Worm (Caenorhabditis elegans): ENCODE measurements around the gene srd-5.
A peak's percentile ranks its signal among the peaks of the same experiment; 100 is the strongest.

The srd-5 gene

ce11 chrIV:5691189-5691588 lies 16.9 kb upstream of the srd-5 start:
- peak; percentile 80; the same call in 1 of the 2 replicates for TF ChIP-seq madf-3 (GFP tag; IDR thresholded peaks at IDR 0.05)
- TF ChIP-seq attf-6 (GFP tag; IDR thresholded peaks at IDR 0.05): 0 out of 2 replicates have a peak, but pooled peaks have one; percentile 14

DNA sequence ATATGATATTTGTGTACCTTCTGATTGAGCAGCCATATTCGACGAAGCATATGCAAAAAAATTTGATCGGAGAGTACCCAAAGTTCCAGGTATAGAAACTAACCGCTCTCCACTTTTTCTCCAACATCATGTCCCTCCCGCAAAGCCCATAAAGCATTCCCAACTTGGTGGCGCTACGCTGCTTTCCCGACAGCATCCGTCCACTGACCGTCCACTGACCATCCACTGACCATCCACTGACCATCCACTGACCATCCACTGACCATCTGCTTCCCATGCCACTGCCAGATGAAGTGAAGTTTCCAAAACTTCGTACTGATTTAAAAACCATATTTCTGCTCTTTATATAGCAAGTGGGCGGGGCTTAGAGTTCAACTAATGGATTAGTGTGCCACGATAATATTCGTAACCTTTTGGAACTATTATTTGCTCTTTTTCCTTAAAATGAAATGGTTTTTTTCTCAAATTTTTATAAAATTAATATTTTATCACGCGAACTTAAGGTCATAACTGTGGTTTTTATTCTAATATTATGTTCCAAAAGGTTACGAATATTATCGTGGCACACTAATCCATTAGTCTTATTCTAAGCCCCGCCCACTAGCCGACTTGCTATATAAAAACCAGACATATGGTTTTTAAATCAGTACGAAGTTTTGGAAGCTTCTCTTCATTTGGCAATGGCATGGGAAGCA lies 16.2 kb upstream of the srd-5 start, which contains the start of gene C55C3.8:
Gene C55C3.8, plus strand, starts transcription at position 645 of the 695 bp plus-strand sequence.
- TF ChIP-seq unc-62 (GFP tag; optimal IDR thresholded peaks at IDR 0.05) (no peak), ceh-79 (tag; optimal IDR thresholded peaks at IDR 0.05) (no peak), ztf-3 (GFP tag; optimal IDR thresholded peaks at IDR 0.05) (no peak), C17E4.6 (GFP tag; IDR thresholded peaks at IDR 0.05) (no peak), ztf-28 (GFP tag; IDR thresholded peaks at IDR 0.05) (no peak)

DNA sequence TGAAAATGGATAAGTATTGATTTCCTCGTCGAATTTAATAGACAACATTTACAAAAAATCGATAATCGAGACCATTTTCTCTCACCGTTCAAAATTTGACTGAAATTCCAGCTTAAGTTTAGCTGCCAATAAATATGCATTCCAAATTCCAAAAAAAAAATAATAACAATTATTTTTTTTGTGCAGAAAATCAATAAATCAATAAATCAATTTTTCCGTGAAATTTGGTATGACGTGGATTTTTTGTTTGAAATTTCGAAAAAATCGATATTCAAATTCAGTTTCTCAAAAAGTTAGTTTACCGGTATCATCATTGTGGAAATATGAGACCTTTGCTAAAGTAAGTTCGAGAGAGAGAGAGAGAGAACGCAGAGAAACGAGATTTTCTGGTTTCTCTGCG lies 10.7 kb upstream of the srd-5 start, which contains the start of gene C55C3.3:
Gene C55C3.3, plus strand, starts transcription at position 274 of the 400 bp plus-strand sequence.
- TF ChIP-seq let-526 (GFP tag; IDR thresholded peaks at IDR 0.05) (no peak), dpff-1 (tag; optimal IDR thresholded peaks at IDR 0.05) (no peak), T07F8.4 (tag; optimal IDR thresholded peaks at IDR 0.05) (no peak), zfh-2 (GFP tag; conservative IDR thresholded peaks at IDR 0.05) (no peak), ztf-22 (GFP tag; optimal IDR thresholded peaks at IDR 0.05) (no peak), nfya-1 (tag; optimal IDR thresholded peaks at IDR 0.05; ENCODE audit: borderline replicate concordance, insufficient read depth) (no peak), snpc-4 (GFP tag; optimal IDR thresholded peaks at IDR 0.05) (no peak), snpc-4 (tag; optimal IDR thresholded peaks at IDR 0.05) (peak in 1 of 4 experiments; percentile 61), B0336.3 (GFP tag; IDR thresholded peaks at IDR 0.05) (no peak)

DNA sequence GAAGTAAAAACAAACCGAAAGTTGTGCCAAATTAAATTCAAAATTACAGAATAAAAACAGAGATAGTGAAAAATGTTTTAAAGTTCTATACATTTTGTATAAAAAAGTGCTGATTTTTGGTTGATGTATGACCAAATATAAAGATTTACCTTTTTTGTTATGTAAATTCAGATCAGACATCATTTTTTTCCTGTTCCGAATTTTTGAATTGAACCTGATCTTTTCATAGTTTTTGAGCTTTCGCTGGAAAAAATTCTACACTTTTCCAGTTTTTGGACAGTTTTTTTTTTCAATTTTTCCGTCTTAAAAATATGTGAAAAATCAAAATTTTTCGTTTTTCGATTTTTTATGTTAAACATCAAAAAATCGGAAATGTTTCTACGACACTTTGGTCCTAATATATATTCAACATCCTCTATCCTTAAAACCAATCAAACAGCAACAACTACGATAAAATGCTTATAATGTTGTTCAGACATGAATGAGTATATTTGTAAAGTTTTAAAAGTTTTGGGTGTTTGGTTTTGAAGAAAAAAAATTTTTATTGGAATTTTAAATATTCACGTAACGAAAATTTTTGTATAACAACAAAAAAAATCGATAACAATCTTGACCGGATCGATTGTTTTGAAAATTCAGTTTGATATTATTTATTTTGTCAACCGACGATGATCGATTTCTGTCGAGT lies 8.4 kb upstream of the srd-5 start, which contains the start of the genes C55C3.7 and C55C3.6:
Gene C55C3.7, minus strand, starts transcription at position 101 of the 688 bp plus-strand sequence.
Gene C55C3.6, plus strand, starts transcription at position 638 of the 688 bp plus-strand sequence.
- TF ChIP-seq hmg-1.2 (GFP tag; IDR thresholded peaks at IDR 0.05) (no peak), lin-40 (tag; optimal IDR thresholded peaks at IDR 0.05) (no peak), sdz-38 (tag; optimal IDR thresholded peaks at IDR 0.05) (no peak), F55B11.4 (tag; optimal IDR thresholded peaks at IDR 0.05; ENCODE audit: borderline replicate concordance, insufficient read depth) (no peak), lsl-1 (GFP tag; optimal IDR thresholded peaks at IDR 0.05) (no peak), mxl-1 (tag; optimal IDR thresholded peaks at IDR 0.05) (no peak), mes-4 (tag; optimal IDR thresholded peaks at IDR 0.05) (no peak), zfh-2 (GFP tag; conservative IDR thresholded peaks at IDR 0.05) (no peak), F37B4.10 (GFP tag; IDR thresholded peaks at IDR 0.05) (no peak), egl-18 (GFP tag; IDR thresholded peaks at IDR 0.05) (no peak), ztf-26 (tag; optimal IDR thresholded peaks at IDR 0.05) (no peak), K12H6.12 (tag; optimal IDR thresholded peaks at IDR 0.05) (no peak), K11D2.4 (GFP tag; IDR thresholded peaks at IDR 0.05) (no peak), aptf-3 (GFP tag; IDR thresholded peaks at IDR 0.05) (no peak), lag-1 (GFP tag; IDR thresholded peaks at IDR 0.05) (no peak), lsy-27 (tag; optimal IDR thresholded peaks at IDR 0.05; ENCODE audit: borderline replicate concordance, insufficient read depth) (no peak), nfya-1 (tag; optimal IDR thresholded peaks at IDR 0.05; ENCODE audit: borderline replicate concordance, insufficient read depth) (no peak), rpc-1 (optimal IDR thresholded peaks at IDR 0.05) (no peak), rpc-1 (tag; optimal IDR thresholded peaks at IDR 0.05) (no peak), madf-8 (GFP tag; conservative IDR thresholded peaks at IDR 0.05) (no peak)

Measured in whole organism, young adult.